Fruit fly (Drosophila melanogaster): ENCODE data around the gene tal-3A.
A peak's percentile ranks its signal among the peaks of the same experiment; 100 is the strongest.

The tal-3A gene

dm6 chr3R:13834551-13834950 lies 21.6 kb downstream of the tal-3A start:
- TF ChIP-seq svp (GFP tag) (peak; percentile 93), Hr39 (GFP tag; optimal IDR thresholded peaks at IDR 0.05) (no peak), dac (GFP tag; optimal IDR thresholded peaks at IDR 0.05) (no peak), vri (GFP tag; optimal IDR thresholded peaks at IDR 0.05) (no peak), CG15336 (GFP tag; IDR thresholded peaks at IDR 0.05) (no peak), ss (GFP tag; optimal IDR thresholded peaks at IDR 0.05) (no peak), CG6163 (GFP tag; IDR thresholded peaks at IDR 0.05) (no peak), Blimp-1 (GFP tag; optimal IDR thresholded peaks at IDR 0.05) (no peak), Smox (GFP tag; optimal IDR thresholded peaks at IDR 0.05) (no peak)

dm6 chr3R:13837807-13838206 lies 24.9 kb downstream of the tal-3A start, which contains the start of gene Nsf2:
Gene Nsf2 (minus strand): TSS chr3R:13837991.
- TF ChIP-seq Sox14 (GFP tag; optimal IDR thresholded peaks at IDR 0.05) (peak; percentile 51), CG1621 (tag; optimal IDR thresholded peaks at IDR 0.05) (peak; percentile 19), Gug (GFP tag; IDR thresholded peaks at IDR 0.05) (0 out of 2 replicates have a peak, but pooled peaks have one; percentile 11), CG9139 (GFP tag; optimal IDR thresholded peaks at IDR 0.05) (no peak), fkh (GFP tag; optimal IDR thresholded peaks at IDR 0.05) (peak; percentile 78), esn (GFP tag; optimal IDR thresholded peaks at IDR 0.05) (peak; percentile 27), Smox (GFP tag; optimal IDR thresholded peaks at IDR 0.05) (no peak), Blimp-1 (GFP tag; optimal IDR thresholded peaks at IDR 0.05) (peak; percentile 55)

dm6 chr3R:13839883-13840412 lies 27.0 kb downstream of the tal-3A start, which contains the start of gene CG31495:
Gene CG31495 (minus strand): TSS chr3R:13839934.
- TF ChIP-seq topi (GFP tag; optimal IDR thresholded peaks at IDR 0.05): no peak
- peak; percentile 19 for TF ChIP-seq Sox14 (GFP tag; optimal IDR thresholded peaks at IDR 0.05)
- TF ChIP-seq CG10631 (GFP tag; optimal IDR thresholded peaks at IDR 0.05): peak; percentile 7
- TF ChIP-seq Smox (GFP tag; optimal IDR thresholded peaks at IDR 0.05): peak; percentile 38
- TF ChIP-seq Ets21C (GFP tag; optimal IDR thresholded peaks at IDR 0.05): no peak
- TF ChIP-seq dsx (GFP tag; optimal IDR thresholded peaks at IDR 0.05; ENCODE audit: poor library complexity, severe bottlenecking): peak; percentile 9
- peak; percentile 2 for TF ChIP-seq CG3919 (GFP tag; optimal IDR thresholded peaks at IDR 0.05)
- TF ChIP-seq Sox102F (GFP tag; optimal IDR thresholded peaks at IDR 0.05): peak; percentile 16
- no peak for TF ChIP-seq Eip75B (GFP tag; optimal IDR thresholded peaks at IDR 0.05)
- TF ChIP-seq lz (GFP tag; optimal IDR thresholded peaks at IDR 0.05): peak; percentile 9
- no peak for TF ChIP-seq OdsH (GFP tag; optimal IDR thresholded peaks at IDR 0.05)
- TF ChIP-seq esn (GFP tag; optimal IDR thresholded peaks at IDR 0.05): no peak
- TF ChIP-seq CG6276 (GFP tag; optimal IDR thresholded peaks at IDR 0.05): peak; percentile 38
- TF ChIP-seq CG6163 (GFP tag; IDR thresholded peaks at IDR 0.05): no peak
- TF ChIP-seq svp (GFP tag): peak; percentile 47
- TF ChIP-seq CG8319 (GFP tag; optimal IDR thresholded peaks at IDR 0.05): no peak
- TF ChIP-seq Hr4 (GFP tag; optimal IDR thresholded peaks at IDR 0.05): peak; percentile 21
- TF ChIP-seq CG6792 (GFP tag; optimal IDR thresholded peaks at IDR 0.05): no peak
- no peak for TF ChIP-seq CG9139 (GFP tag; optimal IDR thresholded peaks at IDR 0.05)
- no peak for TF ChIP-seq CG34406 (GFP tag; optimal IDR thresholded peaks at IDR 0.05)
- peak; percentile 11 for TF ChIP-seq cyc (GFP tag; optimal IDR thresholded peaks at IDR 0.05)
- no peak for TF ChIP-seq CG32006 (GFP tag; optimal IDR thresholded peaks at IDR 0.05)
- TF ChIP-seq pdm3 (GFP tag; optimal IDR thresholded peaks at IDR 0.05): peak; percentile 30
- peak; percentile 26 for TF ChIP-seq acj6 (GFP tag; optimal IDR thresholded peaks at IDR 0.05)
- TF ChIP-seq fd85E (GFP tag; optimal IDR thresholded peaks at IDR 0.05): no peak
- TF ChIP-seq Eip78C (GFP tag): peak; percentile 39
- peak; percentile 43 for TF ChIP-seq CG31627 (GFP tag; optimal IDR thresholded peaks at IDR 0.05)
- peak; percentile 36 for TF ChIP-seq Hr39 (GFP tag; optimal IDR thresholded peaks at IDR 0.05)

- TF ChIP-seq salr (GFP tag; optimal IDR thresholded peaks at IDR 0.05): peak; percentile 22 to 34
- TF ChIP-seq lz (GFP tag; optimal IDR thresholded peaks at IDR 0.05): peak; percentile 43
- TF ChIP-seq Smox (GFP tag; optimal IDR thresholded peaks at IDR 0.05): peak; percentile 48
- peak; percentile 82 to 84 for TF ChIP-seq ss (GFP tag; optimal IDR thresholded peaks at IDR 0.05)
- peak; percentile 48 for TF ChIP-seq CG1621 (tag; optimal IDR thresholded peaks at IDR 0.05)
- TF ChIP-seq esn (GFP tag; optimal IDR thresholded peaks at IDR 0.05): peak; percentile 62
- peak; percentile 52 for TF ChIP-seq topi (GFP tag; optimal IDR thresholded peaks at IDR 0.05)
- TF ChIP-seq Sox102F (GFP tag; optimal IDR thresholded peaks at IDR 0.05): peak; percentile 41
- TF ChIP-seq pdm3 (GFP tag; optimal IDR thresholded peaks at IDR 0.05): peak; percentile 64
- peak; percentile 38 for TF ChIP-seq cyc (GFP tag; optimal IDR thresholded peaks at IDR 0.05)
- TF ChIP-seq CG4318 (GFP tag; optimal IDR thresholded peaks at IDR 0.05): peak; percentile 25
- TF ChIP-seq CG6854 (GFP tag; optimal IDR thresholded peaks at IDR 0.05): no peak
- no peak for TF ChIP-seq Eip93F (GFP tag; optimal IDR thresholded peaks at IDR 0.05)
- TF ChIP-seq CG15336 (GFP tag; IDR thresholded peaks at IDR 0.05): peak; percentile 65
- TF ChIP-seq CG3919 (GFP tag; optimal IDR thresholded peaks at IDR 0.05): peak; percentile 69
- TF ChIP-seq Lpt (GFP tag; optimal IDR thresholded peaks at IDR 0.05): no peak
- TF ChIP-seq CG7368 (GFP tag; optimal IDR thresholded peaks at IDR 0.05): peak; percentile 30
- TF ChIP-seq Met (GFP tag; optimal IDR thresholded peaks at IDR 0.05): peak; percentile 65
- peak; percentile 57 for TF ChIP-seq CG32006 (GFP tag; optimal IDR thresholded peaks at IDR 0.05)
- TF ChIP-seq CG9139 (GFP tag; optimal IDR thresholded peaks at IDR 0.05): peak; percentile 51
- TF ChIP-seq spab (GFP tag; optimal IDR thresholded peaks at IDR 0.05): peak; percentile 56
Observed at dm6 chr3R:13840956-13841355, 28.0 kb downstream of the tal-3A start.
